Fruit fly (Drosophila melanogaster) whole organism, embryonic: ENCODE measurements around the gene Gas8.

ENCODE experiments used
- Antp ChIP-seq: fragments of 200-800 bp; sonication (Bioruptor generic); optimal IDR thresholded peaks from 3 replicates; lab custom pipeline; 2016; ENCODE audit warnings: missing biosample characterization, missing genetic modification characterization
- Bteb2 ChIP-seq: fragments of 200-800 bp; sonication (Bioruptor generic); optimal IDR thresholded peaks from 2 replicates; lab custom pipeline; 2016; ENCODE audit warnings: missing biosample characterization, missing genetic modification characterization
- CG10267 ChIP-seq: fragments of 200-800 bp; sonication (Bioruptor generic); optimal IDR thresholded peaks from 2 replicates; lab custom pipeline; 2018; ENCODE audit warnings: missing biosample characterization, mild to moderate bottlenecking, missing genetic modification characterization, moderate library complexity
- CG12942 ChIP-seq: fragments of 200-800 bp; sonication (Bioruptor generic); optimal IDR thresholded peaks from 3 replicates; lab custom pipeline; 2016; ENCODE audit warnings: missing biosample characterization, missing genetic modification characterization
- CG14014 ChIP-seq: fragments of 200-800 bp; sonication (Bioruptor generic); IDR thresholded peaks from 2 replicates; pipeline ENCODE4 v1.3.6; 2022; ENCODE audit warnings: missing biosample characterization, missing genetic modification characterization
- CG15011 ChIP-seq: fragments of 200-800 bp; sonication (Bioruptor generic); optimal IDR thresholded peaks from 3 replicates; lab custom pipeline; 2018; ENCODE audit warnings: missing biosample characterization, mild to moderate bottlenecking, missing genetic modification characterization
- CG1602 ChIP-seq: fragments of 200-800 bp; sonication (Bioruptor generic); optimal IDR thresholded peaks from 3 replicates; lab custom pipeline; 2016; ENCODE audit warnings: missing biosample characterization, missing genetic modification characterization
- CG17361 ChIP-seq: fragments of 200-800 bp; sonication (Bioruptor generic); IDR thresholded peaks from 3 replicates; pipeline ENCODE4 v1.3.6; 2022; ENCODE audit warnings: missing biosample characterization, missing genetic modification characterization
- CG17568 ChIP-seq: fragments of 200-800 bp; sonication (Bioruptor generic); optimal IDR thresholded peaks from 2 replicates; lab custom pipeline; 2018; ENCODE audit warnings: missing biosample characterization, mild to moderate bottlenecking, missing genetic modification characterization, moderate library complexity
- CG17612 ChIP-seq: fragments of 200-800 bp; sonication (Bioruptor generic); IDR thresholded peaks from 2 replicates; pipeline ENCODE4 v1.3.6; 2022; ENCODE audit warnings: missing biosample characterization, missing genetic modification characterization
- CG1832 ChIP-seq: fragments of 200-800 bp; sonication (Bioruptor generic); optimal IDR thresholded peaks from 2 replicates; lab custom pipeline; 2017; ENCODE audit warnings: missing biosample characterization, mild to moderate bottlenecking, missing genetic modification characterization, inconsistent platforms
- CG18764 ChIP-seq: fragments of 200-800 bp; sonication (Bioruptor generic); optimal IDR thresholded peaks from 3 replicates; lab custom pipeline; 2016; ENCODE audit warnings: missing biosample characterization, missing genetic modification characterization
- CG2199 ChIP-seq: fragments of 200-800 bp; sonication (Bioruptor generic); IDR thresholded peaks from 3 replicates; pipeline ENCODE4 v1.3.6; 2022; ENCODE audit warnings: missing biosample characterization, missing genetic modification characterization
- CG3163 ChIP-seq: fragments of 200-800 bp; sonication (Bioruptor generic); optimal IDR thresholded peaks from 3 replicates; lab custom pipeline; 2016; ENCODE audit warnings: missing biosample characterization, missing genetic modification characterization
- CG33213 ChIP-seq: fragments of 200-800 bp; sonication (Bioruptor generic); optimal IDR thresholded peaks from 3 replicates; lab custom pipeline; 2016; ENCODE audit warnings: missing biosample characterization, missing genetic modification characterization
- CG34422 ChIP-seq: fragments of 200-800 bp; sonication (Bioruptor generic); IDR thresholded peaks from 3 replicates; pipeline ENCODE4 v1.3.6; 2022; ENCODE audit warnings: missing biosample characterization, missing genetic modification characterization
- CG6813 ChIP-seq: fragments of 200-800 bp; sonication (Bioruptor generic); optimal IDR thresholded peaks from 2 replicates; lab custom pipeline; 2017; ENCODE audit warnings: missing biosample characterization, missing genetic modification characterization, mild to moderate bottlenecking, moderate library complexity, missing genetic modification reagents
- CG7357 ChIP-seq: fragments of 200-800 bp; sonication (Bioruptor generic); IDR thresholded peaks from 3 replicates; pipeline ENCODE4 v1.3.6; 2022; ENCODE audit warnings: missing biosample characterization, missing genetic modification characterization
- CrebB ChIP-seq: fragments of 200-800 bp; sonication (Bioruptor generic); optimal IDR thresholded peaks from 3 replicates; lab custom pipeline; 2018; ENCODE audit warnings: missing biosample characterization, mild to moderate bottlenecking, missing genetic modification characterization
- D ChIP-seq, 2 experiments: fragments of 200-800 bp in 1 of 2; fragments of >200 bp in 1 of 2; sonication (Bioruptor generic) in 1 of 2; optimal IDR thresholded peaks; 2 replicates in 1 of 2; 3 replicates in 1 of 2; lab custom pipeline; 2017; ENCODE audit warnings: mild to moderate bottlenecking in 1 of 2, missing biosample characterization in 1 of 2, missing genetic modification characterization in 1 of 2, missing genetic modification reagents in 1 of 2
- E2f2 ChIP-seq: fragments of 200-800 bp; sonication (Bioruptor generic); IDR thresholded peaks from 2 replicates; pipeline ENCODE4 v1.3.6; 2022; ENCODE audit warnings: missing biosample characterization, missing genetic modification characterization
- Ets65A ChIP-seq: fragments of 200-800 bp; sonication (Bioruptor generic); peaks from one replicate; lab custom pipeline; 2016; ENCODE audit warnings: missing biosample characterization, missing genetic modification characterization
- Rfx ChIP-seq: fragments of 200-800 bp; sonication (Bioruptor generic); IDR thresholded peaks from 2 replicates; pipeline ENCODE4 v1.3.6; 2022; ENCODE audit warnings: missing biosample characterization, missing genetic modification characterization
- Six4 ChIP-seq: fragments of 200-800 bp; sonication (Bioruptor generic); optimal IDR thresholded peaks from 2 replicates; lab custom pipeline; 2016; ENCODE audit warnings: missing biosample characterization, missing genetic modification characterization
- Sox102F ChIP-seq: fragments of 200-800 bp; sonication (Bioruptor generic); optimal IDR thresholded peaks from 2 replicates; lab custom pipeline; 2018; ENCODE audit warnings: missing biosample characterization, mild to moderate bottlenecking, missing genetic modification characterization, moderate library complexity
- Xbp1 ChIP-seq: fragments of 200-800 bp; sonication (Bioruptor generic); optimal IDR thresholded peaks from 3 replicates; lab custom pipeline; 2016; ENCODE audit warnings: missing biosample characterization, mild to moderate bottlenecking, missing genetic modification characterization
- br ChIP-seq: fragments of >200 bp; optimal IDR thresholded peaks from 2 replicates; lab custom pipeline; 2017
- ci ChIP-seq: fragments of 200-800 bp; sonication (Bioruptor generic); IDR thresholded peaks from 3 replicates; pipeline ENCODE4 v1.3.6; 2022; ENCODE audit warnings: missing biosample characterization, missing genetic modification characterization
- emc ChIP-seq: fragments of 200-800 bp; sonication (Bioruptor generic); optimal IDR thresholded peaks from 2 replicates; lab custom pipeline; 2016; ENCODE audit warnings: missing biosample characterization, missing genetic modification characterization
- esg ChIP-seq: fragments of 200-800 bp; sonication (Bioruptor generic); conservative IDR thresholded peaks from 2 replicates; pipeline ENCODE4 v1.3.6; 2022; ENCODE audit warnings: missing biosample characterization, missing genetic modification characterization
- gro ChIP-seq: fragments of 200-800 bp; sonication (Bioruptor generic); optimal IDR thresholded peaks from 2 replicates; lab custom pipeline; 2016; ENCODE audit warnings: missing biosample characterization, missing genetic modification characterization
- h ChIP-seq: fragments of >200 bp; optimal IDR thresholded peaks from 2 replicates; lab custom pipeline; 2017
- ham ChIP-seq: fragments of 200-800 bp; sonication (Bioruptor generic); IDR thresholded peaks from 2 replicates; pipeline ENCODE4 v1.3.6; 2022; ENCODE audit warnings: missing biosample characterization, missing genetic modification characterization
- insv ChIP-seq, 2 experiments: fragments of 200-800 bp; sonication (Bioruptor generic); optimal IDR thresholded peaks; 3 replicates each; lab custom pipeline; 2016 to 2018; ENCODE audit warnings: missing biosample characterization in 2 of 2, missing genetic modification characterization in 2 of 2
- inv ChIP-seq: fragments of 200-800 bp; sonication (Bioruptor generic); IDR thresholded peaks from 2 replicates; pipeline ENCODE4 v1.3.6; 2022; ENCODE audit warnings: missing biosample characterization, missing genetic modification characterization; ENCODE audit not compliant: partially characterized antibody
- klu ChIP-seq: fragments of 200-800 bp; sonication (Bioruptor generic); IDR thresholded peaks from 2 replicates; pipeline ENCODE4 v1.3.6; 2022; ENCODE audit warnings: missing biosample characterization, missing genetic modification characterization
- mirr ChIP-seq: fragments of 200-800 bp; sonication (Bioruptor generic); optimal IDR thresholded peaks from 3 replicates; lab custom pipeline; 2018; ENCODE audit warnings: missing biosample characterization, mild to moderate bottlenecking, missing genetic modification characterization
- peb ChIP-seq: fragments of 200-800 bp; sonication (Bioruptor generic); IDR thresholded peaks from 2 replicates; pipeline ENCODE4 v1.3.6; 2022; ENCODE audit warnings: missing biosample characterization, missing genetic modification characterization
- pfk ChIP-seq: fragments of 200-800 bp; sonication (Bioruptor generic); optimal IDR thresholded peaks from 2 replicates; lab custom pipeline; 2018; ENCODE audit warnings: missing biosample characterization, mild to moderate bottlenecking, missing genetic modification characterization, moderate library complexity
- pnt ChIP-seq: fragments of 200-800 bp; sonication (Bioruptor generic); optimal IDR thresholded peaks from 3 replicates; lab custom pipeline; 2016; ENCODE audit warnings: missing biosample characterization, missing genetic modification characterization
- psq ChIP-seq: fragments of 200-800 bp; sonication (Bioruptor generic); optimal IDR thresholded peaks from 2 replicates; lab custom pipeline; 2017; ENCODE audit warnings: missing biosample characterization, missing genetic modification characterization
- row ChIP-seq: fragments of 200-800 bp; sonication (Bioruptor generic); IDR thresholded peaks from 3 replicates; pipeline ENCODE4 v1.3.6; 2022; ENCODE audit warnings: missing biosample characterization, missing genetic modification characterization
- sd ChIP-seq: fragments of 200-800 bp; sonication (Bioruptor generic); optimal IDR thresholded peaks from 3 replicates; lab custom pipeline; 2018; ENCODE audit warnings: missing biosample characterization, mild to moderate bottlenecking, missing genetic modification characterization, moderate library complexity
- slp2 ChIP-seq: fragments of 200-800 bp; sonication (Bioruptor generic); optimal IDR thresholded peaks from 2 replicates; lab custom pipeline; 2016; ENCODE audit warnings: missing biosample characterization, missing genetic modification characterization
- usp ChIP-seq: fragments of >200 bp; optimal IDR thresholded peaks from 2 replicates; lab custom pipeline; 2017; ENCODE audit warnings: missing biosample characterization, missing genetic modification characterization
- vvl ChIP-seq: fragments of 200-800 bp; sonication (Bioruptor generic); IDR thresholded peaks from 2 replicates; pipeline ENCODE4 v1.3.6; 2022; ENCODE audit warnings: missing biosample characterization, missing genetic modification characterization
- wor ChIP-seq: fragments of 200-800 bp; sonication (Bioruptor generic); IDR thresholded peaks from 2 replicates; pipeline ENCODE4 v1.3.6; 2022; ENCODE audit warnings: missing biosample characterization, missing genetic modification characterization
- zen ChIP-seq: fragments of 200-800 bp; sonication (Bioruptor generic); optimal IDR thresholded peaks from 3 replicates; lab custom pipeline; 2018; ENCODE audit warnings: missing biosample characterization, mild to moderate bottlenecking, missing genetic modification characterization, moderate library complexity
- zfh2 ChIP-seq: fragments of 200-800 bp; sonication (Bioruptor generic); optimal IDR thresholded peaks from 2 replicates; lab custom pipeline; 2016; ENCODE audit warnings: missing biosample characterization, missing genetic modification characterization

The Gas8 gene

DNA sequence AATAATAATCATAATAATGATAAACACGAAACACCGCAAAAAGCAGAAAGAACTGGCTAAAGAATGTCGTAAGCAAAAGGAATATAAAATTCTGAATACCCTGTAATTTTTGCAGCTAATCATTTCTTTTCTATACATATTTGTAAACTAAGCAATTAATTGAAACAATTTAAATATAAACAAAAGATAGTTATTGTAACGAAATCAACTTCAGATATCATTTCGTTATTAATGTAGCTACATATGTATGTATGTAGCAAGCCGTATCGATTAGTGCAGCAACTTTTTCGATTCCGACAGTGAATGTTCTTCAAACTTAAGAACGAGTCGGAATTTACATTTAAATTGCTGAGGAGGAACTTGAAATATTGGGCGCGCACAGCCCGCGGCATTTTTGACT, 31.0 kb downstream of the Gas8 start (continued):
- TF ChIP-seq Rfx (GFP tag; lab: Robert Waterston, UW): peak; percentile 40; the same call in 1 of the 2 replicates

- peak; percentile 43 for TF ChIP-seq Ets65A (GFP tag; lab: Kevin White, UChicago)
- no peak for TF ChIP-seq D (optimal IDR thresholded peaks at IDR 0.05; lab: Kevin White, UChicago)
- no peak for TF ChIP-seq D (GFP tag; optimal IDR thresholded peaks at IDR 0.05; lab: Kevin White, UChicago)
These were observed 34.1 kb downstream of the Gas8 start for dm6 chrX:3470467-3471079.

DNA sequence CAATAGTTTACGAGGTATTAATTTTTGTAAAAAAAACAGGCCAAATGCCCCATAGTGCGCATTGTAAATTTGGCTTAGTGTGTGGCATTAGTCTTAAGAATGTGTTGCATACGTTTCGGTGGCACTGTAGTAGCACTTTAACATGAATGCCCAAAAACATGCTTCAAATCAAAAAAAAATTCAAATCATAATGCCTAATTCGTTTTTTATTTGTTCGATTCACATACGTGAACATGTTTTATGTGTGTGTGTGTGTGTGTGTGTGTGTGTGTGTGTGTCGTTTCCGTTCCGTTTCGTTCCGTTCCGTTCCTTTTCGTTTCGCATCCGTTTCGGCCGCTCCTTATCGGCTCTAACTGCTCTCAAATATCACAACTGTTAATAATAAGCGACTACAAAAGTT, 39.1 kb downstream of the Gas8 start:
- TF ChIP-seq row: peak; percentile 25; the same call in 1 of the 3 replicates
- TF ChIP-seq usp: no peak
- TF ChIP-seq Six4: no peak
- no peak for TF ChIP-seq vvl
- peak; percentile 70 for TF ChIP-seq ci (GFP tag; lab: Robert Waterston, UW)
- TF ChIP-seq slp2 (GFP tag; lab: Kevin White, UChicago): no peak
- TF ChIP-seq pfk (GFP tag; lab: Kevin White, UChicago): peak; percentile 77
- peak; percentile 34; the same call in 1 of the 3 replicates for TF ChIP-seq CG2199 (GFP tag; lab: Robert Waterston, UW)
- no peak for TF ChIP-seq wor
- TF ChIP-seq CG1832 (GFP tag; lab: Kevin White, UChicago): no peak
- TF ChIP-seq ham (GFP tag; lab: Robert Waterston, UW): no peak
- TF ChIP-seq CG14014 (GFP tag; lab: Robert Waterston, UW): no peak
- no peak for TF ChIP-seq Antp (GFP tag; lab: Kevin White, UChicago)
- TF ChIP-seq CG17612 (GFP tag; lab: Robert Waterston, UW): no peak
- TF ChIP-seq h (lab: Kevin White, UChicago): no peak
- no peak for TF ChIP-seq psq (GFP tag; lab: Kevin White, UChicago)
- no peak for TF ChIP-seq klu
- no peak for TF ChIP-seq peb (GFP tag; lab: Robert Waterston, UW)
- no peak for TF ChIP-seq emc
- peak; percentile 35 for TF ChIP-seq CG17568 (GFP tag; lab: Kevin White, UChicago)
- TF ChIP-seq CG6813 (GFP tag; lab: Kevin White, UChicago): no peak
- TF ChIP-seq CrebB: no peak
- TF ChIP-seq pnt: no peak
- no peak for TF ChIP-seq CG17361 (GFP tag; lab: Robert Waterston, UW)
- no peak for TF ChIP-seq esg
- no peak for TF ChIP-seq CG34422 (GFP tag; lab: Robert Waterston, UW)
- TF ChIP-seq CG7357 (GFP tag; lab: Robert Waterston, UW): no peak
- TF ChIP-seq CG33213 (GFP tag; lab: Kevin White, UChicago): no peak
- TF ChIP-seq zfh2 (GFP tag; lab: Kevin White, UChicago): no peak
- TF ChIP-seq Sox102F (GFP tag; lab: Kevin White, UChicago): no peak
- no peak for TF ChIP-seq br (lab: Kevin White, UChicago)
- no peak for TF ChIP-seq zen (tag; lab: Kevin White, UChicago)
- peak; percentile 15; the same call in 1 of the 2 replicates for TF ChIP-seq E2f2
- no peak for TF ChIP-seq CG18764 (GFP tag; lab: Kevin White, UChicago)
- no peak for TF ChIP-seq inv (GFP tag; lab: Robert Waterston, UW)
- TF ChIP-seq CG1602 (GFP tag; lab: Kevin White, UChicago): no peak
- TF ChIP-seq CG12942: no peak
- TF ChIP-seq gro (GFP tag; lab: Kevin White, UChicago): no peak
- no peak for TF ChIP-seq mirr (GFP tag; lab: Kevin White, UChicago)
- no peak for TF ChIP-seq sd (tag; lab: Kevin White, UChicago)
- TF ChIP-seq CG3163 (GFP tag; lab: Kevin White, UChicago): no peak
- no peak for TF ChIP-seq Xbp1 (GFP tag; lab: Kevin White, UChicago)
- TF ChIP-seq insv (GFP tag; optimal IDR thresholded peaks at IDR 0.05; lab: Kevin White, UChicago): no peak
- no peak for TF ChIP-seq CG15011
- TF ChIP-seq Bteb2 (GFP tag; lab: Kevin White, UChicago): no peak
- TF ChIP-seq CG10267 (tag; lab: Kevin White, UChicago): no peak
